Fruit fly (Drosophila melanogaster) S2 (cell line): ENCODE data around the gene gdrd.

ENCODE experiments used
- CG8478 ChIP-seq: fragments of >200 bp; optimal IDR thresholded peaks from 2 replicates; lab custom pipeline; 2018
- CTCF ChIP-seq, 2 experiments: fragments of >200 bp; optimal IDR thresholded peaks; 2 replicates each; lab custom pipeline; 2018

DNA sequence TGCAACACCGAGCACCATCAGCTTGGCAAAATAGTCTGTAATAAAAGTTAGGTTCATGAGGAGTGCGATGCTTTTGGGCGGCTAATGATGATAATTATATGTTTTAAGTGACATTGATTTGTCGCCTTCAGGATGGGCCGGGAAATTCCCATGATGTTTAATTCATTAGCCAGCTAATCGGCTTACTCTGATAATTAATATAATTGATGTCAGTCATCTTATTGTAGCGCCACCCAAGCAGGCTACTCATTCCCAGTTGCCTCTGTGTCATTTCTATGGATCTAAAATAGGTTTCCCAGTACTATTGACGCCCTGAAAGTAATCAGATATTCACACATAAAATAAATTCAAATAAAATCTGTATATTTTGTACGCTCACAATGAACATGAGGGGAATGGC, 14.0 kb downstream of the gdrd start, which contains the start of gene CG13476:
- TF ChIP-seq CG8478 (lab: Kevin White, UChicago): no peak
- TF ChIP-seq CTCF (optimal IDR thresholded peaks at IDR 0.05; lab: Kevin White, UChicago): no peak
